Worm (Caenorhabditis elegans) whole organism, young adult: Measurements from ENCODE around the gene acr-25.

ENCODE experiments used
- F39B2.1 ChIP-seq: fragments of 200-800 bp; sonication (Bioruptor generic); IDR thresholded peaks from 2 replicates; pipeline ENCODE4 v1.3.6; 2022; ENCODE audit warnings: missing genetic modification reagents, missing genetic modification characterization, missing compliant biosample characterization
- dox-1 ChIP-seq: fragments of 200-800 bp; sonication (Bioruptor generic); IDR thresholded peaks from 2 replicates; pipeline ENCODE4 v1.3.6; 2022; ENCODE audit warnings: missing genetic modification reagents, missing genetic modification characterization, missing compliant biosample characterization
- ets-4 ChIP-seq: fragments of 200-800 bp; sonication (Bioruptor generic); optimal IDR thresholded peaks from 2 replicates; lab custom pipeline; 2018; ENCODE audit warnings: mild to moderate bottlenecking, missing genetic modification characterization, missing compliant biosample characterization
- gei-17 ChIP-seq: fragments of 200-800 bp; sonication (Bioruptor generic); optimal IDR thresholded peaks from 2 replicates; lab custom pipeline; 2018; ENCODE audit warnings: mild to moderate bottlenecking, missing genetic modification characterization, missing compliant biosample characterization
- nhr-179 ChIP-seq: sonication (generic microtip); optimal IDR thresholded peaks from 2 replicates; lab custom pipeline; 2016; ENCODE audit warnings: mild to moderate bottlenecking, missing genetic modification characterization, missing compliant biosample characterization
- xnd-1 ChIP-seq: sonication (generic microtip); optimal IDR thresholded peaks from 2 replicates; lab custom pipeline; 2016; ENCODE audit warnings: missing genotype, missing genetic modification reagents, missing genetic modification characterization, missing compliant biosample characterization
- ztf-25 ChIP-seq: fragments of 200-800 bp; sonication (Bioruptor generic); IDR thresholded peaks from 2 replicates; pipeline ENCODE4 v1.3.6; 2022; ENCODE audit warnings: missing genetic modification reagents, missing genetic modification characterization, missing compliant biosample characterization
- ztf-6 ChIP-seq: fragments of 200-800 bp; sonication (Bioruptor generic); IDR thresholded peaks from 2 replicates; pipeline ENCODE4 v1.3.6; 2022; ENCODE audit warnings: missing genetic modification reagents, missing genetic modification characterization, missing compliant biosample characterization

ce11 chrIV:6496103-6496502 lies 32.0 kb downstream of the acr-25 start:
- TF ChIP-seq ets-4 (GFP tag; lab: Kevin White, UChicago) (no peak), dox-1 (no peak), xnd-1 (tag; lab: Kevin White, UChicago) (no peak), gei-17 (no peak), ztf-25 (GFP tag; lab: Robert Waterston, UW) (no peak), F39B2.1 (GFP tag; lab: Robert Waterston, UW) (no peak), ztf-6 (no peak), nhr-179 (no peak)
